Fruit fly (Drosophila melanogaster) whole organism, embryonic: ENCODE measurements around the gene Atx-1.

Source experiments
- ATbp ChIP-seq: fragments of 200-800 bp; sonication (Bioruptor generic); optimal IDR thresholded peaks from 2 replicates; lab custom pipeline; 2017; ENCODE audit warnings: missing biosample characterization, mild to moderate bottlenecking, missing genetic modification characterization, missing genetic modification reagents
- B-H1 ChIP-seq: fragments of 200-800 bp; sonication (Bioruptor generic); IDR thresholded peaks from 3 replicates; pipeline ENCODE4 v1.3.6; 2022; ENCODE audit warnings: missing biosample characterization, missing genetic modification characterization
- Bteb2 ChIP-seq: fragments of 200-800 bp; sonication (Bioruptor generic); optimal IDR thresholded peaks from 2 replicates; lab custom pipeline; 2016; ENCODE audit warnings: missing biosample characterization, missing genetic modification characterization
- CG10543 ChIP-seq: fragments of 200-800 bp; sonication (Bioruptor generic); optimal IDR thresholded peaks from 3 replicates; lab custom pipeline; 2017; ENCODE audit warnings: missing biosample characterization, mild to moderate bottlenecking, missing genetic modification characterization, moderate library complexity
- CG10654 ChIP-seq: fragments of 200-800 bp; sonication (Bioruptor generic); optimal IDR thresholded peaks from 2 replicates; lab custom pipeline; 2016; ENCODE audit warnings: missing biosample characterization, missing genetic modification characterization
- CG10979 ChIP-seq: fragments of 200-800 bp; sonication (Bioruptor generic); optimal IDR thresholded peaks from 2 replicates; lab custom pipeline; 2018; ENCODE audit warnings: missing biosample characterization, mild to moderate bottlenecking, missing genetic modification characterization, moderate library complexity
- CG12391 ChIP-seq: fragments of 200-800 bp; sonication (Bioruptor generic); optimal IDR thresholded peaks from 3 replicates; lab custom pipeline; 2018; ENCODE audit warnings: missing biosample characterization, mild to moderate bottlenecking, missing genetic modification characterization, moderate library complexity
- CG17361 ChIP-seq: fragments of 200-800 bp; sonication (Bioruptor generic); IDR thresholded peaks from 3 replicates; pipeline ENCODE4 v1.3.6; 2022; ENCODE audit warnings: missing biosample characterization, missing genetic modification characterization
- CG1792 ChIP-seq: fragments of 200-800 bp; sonication (Bioruptor generic); optimal IDR thresholded peaks from 2 replicates; lab custom pipeline; 2016; ENCODE audit warnings: missing biosample characterization, missing genetic modification characterization
- CG2129 ChIP-seq: fragments of 200-800 bp; sonication (Bioruptor generic); IDR thresholded peaks from 2 replicates; pipeline ENCODE4 v1.3.6; 2022; ENCODE audit warnings: missing biosample characterization, missing genetic modification characterization; ENCODE audit not compliant: partially characterized antibody
- CG6272 ChIP-seq: fragments of 200-800 bp; sonication (Bioruptor generic); IDR thresholded peaks from 2 replicates; pipeline ENCODE4 v1.3.6; 2022; ENCODE audit warnings: missing biosample characterization, missing genetic modification characterization
- CG8359 ChIP-seq: fragments of 200-800 bp; sonication (Bioruptor generic); optimal IDR thresholded peaks from 2 replicates; lab custom pipeline; 2017; ENCODE audit warnings: missing biosample characterization, mild to moderate bottlenecking, missing genetic modification characterization, borderline replicate concordance
- CG8944 ChIP-seq: fragments of 200-800 bp; sonication (Bioruptor generic); optimal IDR thresholded peaks from 3 replicates; lab custom pipeline; 2016; ENCODE audit warnings: missing biosample characterization, missing genetic modification characterization
- CG9876 ChIP-seq: fragments of 200-800 bp; sonication (Bioruptor generic); optimal IDR thresholded peaks from 2 replicates; lab custom pipeline; 2016; ENCODE audit warnings: missing biosample characterization, missing genetic modification characterization
- D ChIP-seq, 2 experiments: fragments of 200-800 bp in 1 of 2; fragments of >200 bp in 1 of 2; sonication (Bioruptor generic) in 1 of 2; optimal IDR thresholded peaks; 2 replicates in 1 of 2; 3 replicates in 1 of 2; lab custom pipeline; 2017; ENCODE audit warnings: mild to moderate bottlenecking in 1 of 2, missing biosample characterization in 1 of 2, missing genetic modification characterization in 1 of 2, missing genetic modification reagents in 1 of 2
- D19B ChIP-seq: fragments of 200-800 bp; sonication (Bioruptor generic); optimal IDR thresholded peaks from 2 replicates; lab custom pipeline; 2017; ENCODE audit warnings: missing biosample characterization, mild to moderate bottlenecking, missing genetic modification characterization
- Dref ChIP-seq: fragments of 200-800 bp; sonication (Bioruptor generic); IDR thresholded peaks from 2 replicates; pipeline ENCODE4 v1.3.6; 2022; ENCODE audit warnings: missing biosample characterization, missing genetic modification characterization
- E2f2 ChIP-seq: fragments of 200-800 bp; sonication (Bioruptor generic); IDR thresholded peaks from 2 replicates; pipeline ENCODE4 v1.3.6; 2022; ENCODE audit warnings: missing biosample characterization, missing genetic modification characterization
- Ets65A ChIP-seq: fragments of 200-800 bp; sonication (Bioruptor generic); peaks from one replicate; lab custom pipeline; 2016; ENCODE audit warnings: missing biosample characterization, missing genetic modification characterization
- Gug ChIP-seq: fragments of 200-800 bp; sonication (Bioruptor generic); IDR thresholded peaks from 4 replicates; pipeline ENCODE4 v1.3.6; 2022; ENCODE audit warnings: missing biosample characterization, missing genetic modification characterization
- HLH3B ChIP-seq: fragments of 200-800 bp; sonication (Bioruptor generic); IDR thresholded peaks from 2 replicates; pipeline ENCODE4 v1.3.6; 2022; ENCODE audit warnings: missing biosample characterization, missing genetic modification characterization
- Hr39 ChIP-seq: fragments of >200 bp; optimal IDR thresholded peaks from 2 replicates; lab custom pipeline; 2017
- Mes4 ChIP-seq: fragments of 200-800 bp; sonication (Bioruptor generic); optimal IDR thresholded peaks from 2 replicates; lab custom pipeline; 2016; ENCODE audit warnings: missing biosample characterization, missing genetic modification characterization
- NfI ChIP-seq: fragments of 200-800 bp; sonication (Bioruptor generic); optimal IDR thresholded peaks from 3 replicates; lab custom pipeline; 2018; ENCODE audit warnings: missing biosample characterization, mild to moderate bottlenecking, missing genetic modification characterization, moderate library complexity
- Oli ChIP-seq: fragments of 200-800 bp; sonication (Bioruptor generic); optimal IDR thresholded peaks from 2 replicates; lab custom pipeline; 2018; ENCODE audit warnings: missing biosample characterization, mild to moderate bottlenecking, missing genetic modification characterization, moderate library complexity
- Pdp1 ChIP-seq, 2 experiments: fragments of 200-800 bp; sonication (Bioruptor generic); optimal IDR thresholded peaks; 3 replicates each; lab custom pipeline; 2016; ENCODE audit warnings: missing biosample characterization in 2 of 2, missing genetic modification characterization in 2 of 2, mild to moderate bottlenecking in 1 of 2, moderate library complexity in 1 of 2
- Side ChIP-seq: fragments of 200-800 bp; sonication (Bioruptor generic); optimal IDR thresholded peaks from 2 replicates; lab custom pipeline; 2016; ENCODE audit warnings: missing biosample characterization, missing genetic modification characterization
- Sox102F ChIP-seq: fragments of 200-800 bp; sonication (Bioruptor generic); optimal IDR thresholded peaks from 2 replicates; lab custom pipeline; 2018; ENCODE audit warnings: missing biosample characterization, mild to moderate bottlenecking, missing genetic modification characterization, moderate library complexity
- Xrp1 ChIP-seq: fragments of 200-800 bp; sonication (Bioruptor generic); IDR thresholded peaks from 2 replicates; pipeline ENCODE4 v1.3.6; 2022; ENCODE audit warnings: missing biosample characterization, missing genetic modification characterization
- ase ChIP-seq: fragments of 200-800 bp; sonication (Bioruptor generic); IDR thresholded peaks from 3 replicates; pipeline ENCODE4 v1.3.6; 2022; ENCODE audit warnings: missing biosample characterization, missing genetic modification characterization
- bab2 ChIP-seq: fragments of 200-800 bp; sonication (Bioruptor generic); optimal IDR thresholded peaks from 2 replicates; lab custom pipeline; 2016; ENCODE audit warnings: missing biosample characterization, missing genetic modification characterization
- cad ChIP-seq: fragments of >200 bp; optimal IDR thresholded peaks from 2 replicates; lab custom pipeline; 2017; ENCODE audit warnings: missing biosample characterization, missing genetic modification characterization
- crc ChIP-seq: fragments of 200-800 bp; sonication (Bioruptor generic); optimal IDR thresholded peaks from 2 replicates; lab custom pipeline; 2016; ENCODE audit warnings: missing biosample characterization, missing genetic modification characterization
- dmrt11E ChIP-seq: fragments of 200-800 bp; sonication (Bioruptor generic); optimal IDR thresholded peaks from 3 replicates; lab custom pipeline; 2018; ENCODE audit warnings: missing biosample characterization, mild to moderate bottlenecking, missing genetic modification characterization, moderate library complexity
- dpn ChIP-seq, 2 experiments: fragments of 200-800 bp; sonication (Bioruptor generic); optimal IDR thresholded peaks; 3 replicates each; lab custom pipeline; 2016; ENCODE audit warnings: missing biosample characterization in 2 of 2, missing genetic modification characterization in 2 of 2
- esg ChIP-seq: fragments of 200-800 bp; sonication (Bioruptor generic); conservative IDR thresholded peaks from 2 replicates; pipeline ENCODE4 v1.3.6; 2022; ENCODE audit warnings: missing biosample characterization, missing genetic modification characterization
- eyg ChIP-seq: fragments of 200-800 bp; sonication (Bioruptor generic); optimal IDR thresholded peaks from 3 replicates; lab custom pipeline; 2016; ENCODE audit warnings: missing biosample characterization, missing genetic modification characterization
- gem ChIP-seq: fragments of 200-800 bp; sonication (Bioruptor generic); optimal IDR thresholded peaks from 2 replicates; lab custom pipeline; 2019; ENCODE audit warnings: missing biosample characterization, mild to moderate bottlenecking, missing genetic modification characterization, moderate library complexity
- jing ChIP-seq: fragments of 200-800 bp; sonication (Bioruptor generic); optimal IDR thresholded peaks from 2 replicates; lab custom pipeline; 2018; ENCODE audit warnings: missing biosample characterization, mild to moderate bottlenecking, missing genetic modification characterization
- lbe ChIP-seq: fragments of 200-800 bp; sonication (Bioruptor generic); optimal IDR thresholded peaks from 2 replicates; lab custom pipeline; 2016; ENCODE audit warnings: missing biosample characterization, mild to moderate bottlenecking, missing genetic modification characterization
- lola ChIP-seq, 3 experiments: fragments of >200 bp in 2 of 3; fragments of 200-800 bp in 1 of 3; sonication (Bioruptor generic) in 1 of 3; optimal IDR thresholded peaks; 2 replicates each; lab custom pipeline; 2017 to 2019; ENCODE audit warnings: missing biosample characterization in 3 of 3, missing genetic modification characterization in 3 of 3, mild to moderate bottlenecking in 1 of 3, moderate library complexity in 1 of 3
- lov ChIP-seq, 2 experiments: fragments of 200-800 bp in 1 of 2; fragments of >200 bp in 1 of 2; sonication (Bioruptor generic) in 1 of 2; IDR thresholded peaks in 1 of 2; optimal IDR thresholded peaks in 1 of 2; 2 replicates in 1 of 2; 3 replicates in 1 of 2; pipeline versions ENCODE4 v1.3.6 to Lab custom; 2017 to 2022; ENCODE audit warnings: missing biosample characterization in 1 of 2, missing genetic modification characterization in 1 of 2
- rib ChIP-seq: fragments of 200-800 bp; sonication (Bioruptor generic); IDR thresholded peaks from 2 replicates; pipeline ENCODE4 v1.3.6; 2022; ENCODE audit warnings: missing biosample characterization, missing genetic modification characterization
- ro ChIP-seq: fragments of 200-800 bp; sonication (Bioruptor generic); IDR thresholded peaks from 2 replicates; pipeline ENCODE4 v1.3.6; 2022; ENCODE audit warnings: missing biosample characterization, missing genetic modification characterization
- scrt ChIP-seq: fragments of 200-800 bp; sonication (Bioruptor generic); optimal IDR thresholded peaks from 2 replicates; lab custom pipeline; 2018; ENCODE audit warnings: missing biosample characterization, mild to moderate bottlenecking, missing genetic modification characterization, moderate library complexity
- slou ChIP-seq: fragments of 200-800 bp; sonication (Bioruptor generic); optimal IDR thresholded peaks from 3 replicates; lab custom pipeline; 2016; ENCODE audit warnings: missing biosample characterization, missing genetic modification characterization
- vfl ChIP-seq: fragments of 200-800 bp; sonication (Bioruptor generic); optimal IDR thresholded peaks from 2 replicates; lab custom pipeline; 2016; ENCODE audit warnings: missing biosample characterization, missing genetic modification characterization
- vvl ChIP-seq: fragments of 200-800 bp; sonication (Bioruptor generic); IDR thresholded peaks from 2 replicates; pipeline ENCODE4 v1.3.6; 2022; ENCODE audit warnings: missing biosample characterization, missing genetic modification characterization
- zfh1 ChIP-seq: fragments of 200-800 bp; sonication (Bioruptor generic); IDR thresholded peaks from 3 replicates; pipeline ENCODE4 v1.3.6; 2022; ENCODE audit warnings: missing biosample characterization, missing genetic modification characterization

The Atx-1 gene

dm6 chrX:6843841-6844440, 20.9 kb downstream of the Atx-1 start, which contains the start of the genes CG14435 and Tmf (continued):
- TF ChIP-seq scrt (GFP tag; lab: Kevin White, UChicago) (peak; percentile 24), CG8944 (peak; percentile 23), CG10979 (peak; percentile 76), rib (GFP tag; lab: Robert Waterston, UW) (peak; percentile 72), vvl (GFP tag; lab: Robert Waterston, UW) (peak; percentile 83), Xrp1 (GFP tag; lab: Robert Waterston, UW) (peak; percentile 88), Gug (peak; percentile 90), lola (GFP tag; optimal IDR thresholded peaks at IDR 0.05; lab: Kevin White, UChicago) (peak in 1 of 3 experiments; percentile 88), Hr39 (no peak), E2f2 (GFP tag; lab: Robert Waterston, UW) (peak; percentile 62), CG1792 (GFP tag; lab: Kevin White, UChicago) (peak; percentile 15), Pdp1 (GFP tag; optimal IDR thresholded peaks at IDR 0.05; lab: Kevin White, UChicago) (peak; percentile 48 to 75), CG8359 (GFP tag; lab: Kevin White, UChicago) (peak; percentile 19), NfI (GFP tag; lab: Kevin White, UChicago) (peak; percentile 85), ro (GFP tag; lab: Robert Waterston, UW) (peak; percentile 62), slou (GFP tag; lab: Kevin White, UChicago) (peak; percentile 81), jing (GFP tag; lab: Kevin White, UChicago) (peak; percentile 44), D (optimal IDR thresholded peaks at IDR 0.05; lab: Kevin White, UChicago) (no peak), D (GFP tag; optimal IDR thresholded peaks at IDR 0.05; lab: Kevin White, UChicago) (peak; percentile 76), lov (optimal IDR thresholded peaks at IDR 0.05; lab: Kevin White, UChicago) (no peak), lov (GFP tag; IDR thresholded peaks at IDR 0.05; lab: Robert Waterston, UW) (peak; percentile 73; the same call in 2 of the 3 replicates), Bteb2 (GFP tag; lab: Kevin White, UChicago) (peak; percentile 27), CG2129 (GFP tag; lab: Robert Waterston, UW) (no peak), vfl (peak; percentile 39), Mes4 (GFP tag; lab: Kevin White, UChicago) (peak; percentile 33), dmrt11E (tag; lab: Kevin White, UChicago) (peak; percentile 84), HLH3B (GFP tag; lab: Robert Waterston, UW) (peak; percentile 82), ATbp (GFP tag; lab: Kevin White, UChicago) (peak; percentile 49), lbe (GFP tag; lab: Kevin White, UChicago) (peak; percentile 55), CG10543 (GFP tag; lab: Kevin White, UChicago) (peak; percentile 75), Dref (peak; percentile 75), gem (tag; lab: Kevin White, UChicago) (peak; percentile 92), Ets65A (GFP tag; lab: Kevin White, UChicago) (peak; percentile 97), CG6272 (GFP tag; lab: Robert Waterston, UW) (peak; percentile 87), CG12391 (tag; lab: Kevin White, UChicago) (peak; percentile 92), CG10654 (GFP tag; lab: Kevin White, UChicago) (peak; percentile 64), eyg (GFP tag; lab: Kevin White, UChicago) (no peak), crc (GFP tag; lab: Kevin White, UChicago) (no peak), CG17361 (GFP tag; lab: Robert Waterston, UW) (peak; percentile 94), zfh1 (GFP tag; lab: Robert Waterston, UW) (peak; percentile 86), B-H1 (GFP tag; lab: Robert Waterston, UW) (peak; percentile 82), esg (GFP tag; lab: Robert Waterston, UW) (peak; percentile 85), Oli (tag; lab: Kevin White, UChicago) (peak; percentile 83), CG9876 (no peak), bab2 (GFP tag; lab: Kevin White, UChicago) (peak; percentile 69), Sox102F (GFP tag; lab: Kevin White, UChicago) (peak; percentile 9), cad (GFP tag; lab: Kevin White, UChicago) (no peak), dpn (GFP tag; optimal IDR thresholded peaks at IDR 0.05; lab: Kevin White, UChicago) (peak; percentile 62 to 81), Side (GFP tag; lab: Kevin White, UChicago) (peak; percentile 1), ase (GFP tag; lab: Robert Waterston, UW) (peak; percentile 85), D19B (GFP tag; lab: Kevin White, UChicago) (peak; percentile 69)
